Fruit fly (Drosophila melanogaster) whole organism, adult: ENCODE results near the gene CG34284.

Experiments
- CG11617 ChIP-seq: fragments of 200-800 bp; sonication (Bioruptor generic); optimal IDR thresholded peaks from 2 replicates; lab custom pipeline; 2017; ENCODE audit warnings: mild to moderate bottlenecking, missing biosample characterization, missing genetic modification reagents, missing genetic modification characterization
- CG12768 ChIP-seq: fragments of 200-800 bp; sonication (Bioruptor generic); optimal IDR thresholded peaks from 2 replicates; lab custom pipeline; 2017; ENCODE audit warnings: missing biosample characterization, missing genetic modification characterization, mild to moderate bottlenecking, moderate library complexity, missing genetic modification reagents
- CG14711 ChIP-seq: fragments of 200-800 bp; sonication (Bioruptor generic); optimal IDR thresholded peaks from 2 replicates; lab custom pipeline; 2018; ENCODE audit warnings: missing biosample characterization, mild to moderate bottlenecking, missing genetic modification characterization, moderate library complexity
- CG1620 ChIP-seq: fragments of 200-800 bp; sonication (Bioruptor generic); optimal IDR thresholded peaks from 2 replicates; lab custom pipeline; 2016; ENCODE audit warnings: missing biosample characterization, missing genetic modification characterization
- CG33017 ChIP-seq: fragments of 200-800 bp; sonication (Bioruptor generic); optimal IDR thresholded peaks from 2 replicates; lab custom pipeline; 2018; ENCODE audit warnings: missing biosample characterization, mild to moderate bottlenecking, missing genetic modification characterization, moderate library complexity
- CG5204 ChIP-seq: fragments of 200-800 bp; sonication (Bioruptor generic); optimal IDR thresholded peaks from 2 replicates; lab custom pipeline; 2016; ENCODE audit warnings: missing biosample characterization, missing genetic modification characterization
- CG7045 ChIP-seq: fragments of 200-800 bp; sonication (Bioruptor generic); optimal IDR thresholded peaks from 2 replicates; lab custom pipeline; 2017; ENCODE audit warnings: missing biosample characterization, mild to moderate bottlenecking, missing genetic modification characterization
- CG7101 ChIP-seq: fragments of 200-800 bp; sonication (Bioruptor generic); optimal IDR thresholded peaks from 2 replicates; lab custom pipeline; 2018; ENCODE audit warnings: missing biosample characterization, mild to moderate bottlenecking, missing genetic modification characterization, moderate library complexity
- Clk ChIP-seq: fragments of 200-800 bp; sonication (Bioruptor generic); optimal IDR thresholded peaks from 2 replicates; lab custom pipeline; 2017; ENCODE audit warnings: missing biosample characterization, missing genetic modification characterization
- Crg-1 ChIP-seq: fragments of 200-800 bp; sonication (Bioruptor generic); optimal IDR thresholded peaks from 2 replicates; lab custom pipeline; 2016; ENCODE audit warnings: missing biosample characterization, missing genetic modification characterization
- Hr96 ChIP-seq: fragments of 200-800 bp; sonication (Bioruptor generic); optimal IDR thresholded peaks from 2 replicates; lab custom pipeline; 2016; ENCODE audit warnings: missing biosample characterization, missing genetic modification characterization
- Mnt ChIP-seq: fragments of 200-800 bp; sonication (Bioruptor generic); optimal IDR thresholded peaks from 2 replicates; lab custom pipeline; 2016; ENCODE audit warnings: missing biosample characterization, mild to moderate bottlenecking, missing genetic modification characterization
- bab1 ChIP-seq: fragments of 200-800 bp; sonication (Bioruptor generic); optimal IDR thresholded peaks from 3 replicates; lab custom pipeline; 2019; ENCODE audit warnings: missing biosample characterization, mild to moderate bottlenecking, missing genetic modification characterization, moderate library complexity
- cic ChIP-seq: fragments of 200-800 bp; sonication (Bioruptor generic); optimal IDR thresholded peaks from 2 replicates; lab custom pipeline; 2017; ENCODE audit warnings: missing biosample characterization, mild to moderate bottlenecking, missing genetic modification characterization, moderate library complexity
- cnc ChIP-seq, 2 experiments: fragments of >200 bp; optimal IDR thresholded peaks; 2 replicates each; lab custom pipeline; 2017
- kay ChIP-seq: fragments of 200-800 bp; sonication (Bioruptor generic); peaks from one replicate; lab custom pipeline; 2016; ENCODE audit warnings: missing biosample characterization, missing genetic modification characterization, borderline replicate concordance
- ovo ChIP-seq: fragments of 200-800 bp; sonication (Bioruptor generic); optimal IDR thresholded peaks from 2 replicates; lab custom pipeline; 2016; ENCODE audit warnings: missing biosample characterization, missing genetic modification characterization
- pad ChIP-seq: fragments of 200-800 bp; sonication (Bioruptor generic); optimal IDR thresholded peaks from 3 replicates; lab custom pipeline; 2017; ENCODE audit warnings: missing biosample characterization, missing genetic modification characterization, mild to moderate bottlenecking, moderate library complexity, missing genetic modification reagents
- tj ChIP-seq: fragments of 200-800 bp; sonication (Bioruptor generic); optimal IDR thresholded peaks from 3 replicates; lab custom pipeline; 2017; ENCODE audit warnings: missing biosample characterization, mild to moderate bottlenecking, missing genetic modification characterization, moderate library complexity
- toe ChIP-seq: fragments of 200-800 bp; sonication (Bioruptor generic); optimal IDR thresholded peaks from 2 replicates; lab custom pipeline; 2016; ENCODE audit warnings: missing biosample characterization, missing genetic modification characterization

CG34284 gene

dm6 chr3R:18913856-18914593 is 11.3 kb upstream of the CG34284 start:
- TF ChIP-seq tj (GFP tag; lab: Kevin White, UChicago) = no peak
- no peak for TF ChIP-seq bab1
- no peak for TF ChIP-seq cic (GFP tag; lab: Kevin White, UChicago)
- TF ChIP-seq toe = peak; percentile 33
- peak; percentile 13 for TF ChIP-seq CG33017
- TF ChIP-seq cnc (optimal IDR thresholded peaks at IDR 0.05; lab: Kevin White, UChicago) = no peak
- peak; percentile 4 for TF ChIP-seq CG14711 (tag; lab: Kevin White, UChicago)
- peak; percentile 80 for TF ChIP-seq kay (GFP tag; lab: Kevin White, UChicago)
- no peak for TF ChIP-seq CG5204 (GFP tag; lab: Kevin White, UChicago)
- no peak for TF ChIP-seq ovo
- TF ChIP-seq Hr96 = no peak

DNA sequence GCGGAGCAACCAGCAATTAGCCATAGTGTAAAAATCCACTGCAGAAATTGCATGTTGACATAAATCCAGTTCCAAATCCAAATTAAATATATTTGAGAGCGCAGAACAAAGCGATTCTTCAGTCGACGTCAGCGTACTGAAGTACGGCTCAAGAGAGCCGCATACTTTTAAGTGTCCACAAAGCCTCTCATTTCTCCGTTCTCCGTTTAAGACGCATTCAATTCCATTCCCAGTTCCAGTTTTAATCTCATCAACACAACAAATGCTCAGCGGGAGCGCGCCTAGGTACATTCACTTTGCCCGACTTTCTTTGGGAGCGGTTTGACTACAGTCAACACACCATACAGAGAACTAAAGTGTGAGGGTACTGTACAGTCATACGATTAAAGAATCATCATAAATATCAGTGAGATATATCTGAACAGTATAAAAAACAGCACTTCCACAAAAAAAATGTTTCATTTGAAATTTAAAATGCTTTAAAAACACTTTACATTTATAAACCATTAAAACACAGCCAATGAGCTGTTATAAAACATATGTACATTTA is 10.1 kb upstream of the CG34284 start, which contains the start of gene Sgsh:
TSS of gene Sgsh (minus strand) at position 141 of the 550 bp plus-strand sequence.
- no peak for TF ChIP-seq Mnt (GFP tag; lab: Kevin White, UChicago)
- TF ChIP-seq cnc (optimal IDR thresholded peaks at IDR 0.05; lab: Kevin White, UChicago) = no peak
- no peak for TF ChIP-seq CG7101
- TF ChIP-seq CG33017 = no peak
- no peak for TF ChIP-seq CG1620
- no peak for TF ChIP-seq Clk
- TF ChIP-seq CG7045 (GFP tag; lab: Kevin White, UChicago) = no peak
- TF ChIP-seq pad = no peak
- TF ChIP-seq ovo = no peak
- TF ChIP-seq tj (GFP tag; lab: Kevin White, UChicago) = no peak
- TF ChIP-seq Crg-1 = no peak
- TF ChIP-seq cic (GFP tag; lab: Kevin White, UChicago) = no peak
- no peak for TF ChIP-seq CG14711 (tag; lab: Kevin White, UChicago)
- TF ChIP-seq kay (GFP tag; lab: Kevin White, UChicago) = no peak
- TF ChIP-seq toe = no peak
- no peak for TF ChIP-seq CG11617 (GFP tag; lab: Kevin White, UChicago)
- no peak for TF ChIP-seq CG5204 (GFP tag; lab: Kevin White, UChicago)

- TF ChIP-seq CG7101 (peak; percentile 12), CG33017 (no peak)
Observed at dm6 chr3R:18910923-18911322, 8.2 kb upstream of the CG34284 start.

DNA sequence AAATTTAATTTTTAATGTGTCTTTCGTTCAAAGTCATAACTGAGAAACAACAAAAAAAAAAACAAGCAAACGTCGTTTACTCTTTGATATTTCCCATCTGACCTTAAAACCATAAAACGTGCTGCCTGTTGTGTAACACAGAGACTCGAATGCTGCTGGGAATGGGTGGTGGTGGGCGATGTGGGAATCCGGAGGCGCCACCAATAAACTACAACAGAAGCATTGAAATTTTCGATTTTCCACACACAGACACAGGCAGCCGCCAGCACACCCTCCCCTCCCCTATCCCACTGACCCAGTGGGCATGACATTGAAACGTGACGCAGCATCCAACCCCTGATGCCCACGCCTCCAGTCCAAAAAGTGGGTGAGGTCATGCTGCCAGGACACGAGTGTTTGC is 7.6 kb upstream of the CG34284 start:
- no peak for TF ChIP-seq Crg-1
- TF ChIP-seq kay (GFP tag; lab: Kevin White, UChicago) = peak; percentile 63

DNA sequence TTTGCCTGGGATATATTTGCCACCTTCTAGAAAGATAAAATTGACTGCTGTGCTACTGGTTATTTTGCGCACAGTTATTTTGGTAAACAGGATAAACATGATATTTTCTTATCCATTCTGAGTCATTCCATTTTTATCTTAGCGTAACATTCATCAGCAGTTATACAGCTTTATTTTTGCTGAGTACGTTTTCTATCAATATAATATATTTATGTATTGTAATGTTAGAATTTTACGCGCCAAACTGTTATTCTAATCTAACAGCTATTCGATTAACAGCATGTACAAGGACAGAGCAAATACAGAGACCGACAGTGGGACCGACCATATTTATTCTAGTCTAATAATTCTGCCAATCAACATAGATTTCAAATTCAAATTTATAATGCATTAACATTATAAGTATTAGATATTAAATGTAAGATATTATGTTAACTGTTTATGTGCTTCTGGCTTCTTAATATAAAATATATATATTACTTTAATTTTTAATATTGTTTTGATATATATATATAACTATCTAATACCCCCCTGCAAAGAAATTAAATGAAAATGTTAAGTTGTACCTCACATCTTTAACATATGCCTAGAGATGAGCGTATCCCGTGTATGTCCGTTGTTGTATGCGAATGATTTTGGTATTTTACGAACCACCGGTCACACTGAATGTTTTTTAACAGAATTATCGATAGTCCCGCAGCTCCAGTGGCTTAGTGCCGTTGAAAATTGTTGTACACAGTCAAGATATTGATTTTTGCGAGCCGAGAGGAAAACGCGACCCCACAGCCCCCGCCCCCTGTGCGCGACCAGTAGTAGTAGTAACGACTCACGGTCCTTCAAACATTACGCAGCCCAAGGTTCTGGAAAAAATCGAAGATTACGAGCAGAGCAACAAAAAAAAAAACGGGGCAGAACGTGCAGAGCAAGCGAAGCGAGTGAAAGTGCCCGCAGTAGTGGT is 3.5 kb upstream of the CG34284 start, which contains the start of gene EndoA:
TSS of gene EndoA (plus strand) at position 689 of the 958 bp plus-strand sequence.
- TF ChIP-seq toe (no peak), CG7101 (peak; percentile 78), Clk (no peak), bab1 (no peak), ovo (no peak), Mnt (GFP tag; lab: Kevin White, UChicago) (peak; percentile 54), cic (GFP tag; lab: Kevin White, UChicago) (peak; percentile 33), Crg-1 (no peak), CG12768 (GFP tag; lab: Kevin White, UChicago) (peak; percentile 45), kay (GFP tag; lab: Kevin White, UChicago) (peak; percentile 91), Hr96 (no peak), CG14711 (tag; lab: Kevin White, UChicago) (peak; percentile 66), CG7045 (GFP tag; lab: Kevin White, UChicago) (peak; percentile 68), CG5204 (GFP tag; lab: Kevin White, UChicago) (no peak), CG11617 (GFP tag; lab: Kevin White, UChicago) (peak; percentile 46), CG1620 (no peak), cnc (optimal IDR thresholded peaks at IDR 0.05; lab: Kevin White, UChicago) (no peak), tj (GFP tag; lab: Kevin White, UChicago) (peak; percentile 47), pad (peak; percentile 34), CG33017 (peak; percentile 82)

dm6 chr3R:18905555-18905920 is 2.8 kb upstream of the CG34284 start, which contains the start of gene CG14292:
CG14292 (minus strand) TSS chr3R:18905655.
- no peak for TF ChIP-seq CG7101
- no peak for TF ChIP-seq CG14711 (tag; lab: Kevin White, UChicago)
- TF ChIP-seq Mnt (GFP tag; lab: Kevin White, UChicago) = no peak
- no peak for TF ChIP-seq tj (GFP tag; lab: Kevin White, UChicago)
- no peak for TF ChIP-seq cic (GFP tag; lab: Kevin White, UChicago)
- no peak for TF ChIP-seq Clk
- TF ChIP-seq Hr96 = no peak
- TF ChIP-seq ovo = no peak
- TF ChIP-seq CG12768 (GFP tag; lab: Kevin White, UChicago) = no peak
- TF ChIP-seq pad = no peak
- TF ChIP-seq CG33017 = no peak
- no peak for TF ChIP-seq CG7045 (GFP tag; lab: Kevin White, UChicago)
- no peak for TF ChIP-seq toe
- no peak for TF ChIP-seq kay (GFP tag; lab: Kevin White, UChicago)
- no peak for TF ChIP-seq Crg-1
- no peak for TF ChIP-seq CG5204 (GFP tag; lab: Kevin White, UChicago)
- no peak for TF ChIP-seq CG11617 (GFP tag; lab: Kevin White, UChicago)
